Worm (Caenorhabditis elegans): ENCODE measurements around the gene disl-2.

DNA sequence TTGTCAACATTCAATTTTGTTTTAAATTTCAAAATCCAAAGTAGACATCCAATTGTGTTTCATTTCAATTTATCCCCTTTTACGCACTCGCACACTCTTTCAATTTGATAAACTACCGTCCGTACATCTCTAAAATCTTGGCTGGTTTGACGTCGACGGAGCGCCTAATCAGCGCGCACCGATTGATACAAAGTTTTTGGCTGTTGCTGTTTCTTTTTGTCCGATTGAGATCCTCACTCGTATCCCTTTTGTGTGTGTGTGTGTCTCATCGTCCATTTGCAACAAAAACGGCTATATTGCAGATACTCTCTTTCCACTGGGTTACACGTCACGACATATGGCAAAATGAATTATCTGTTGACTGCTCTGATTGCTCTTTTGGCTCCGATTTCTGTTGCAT, 31.2 kb downstream of the disl-2 start, which contains the start of gene lon-1:
- TF ChIP-seq cog-1 (tag; optimal IDR thresholded peaks at IDR 0.05) = no peak
- no peak for TF ChIP-seq ztf-29 (GFP tag; IDR thresholded peaks at IDR 0.05)

Measured in whole organism, midembryonic.